Worm (Caenorhabditis elegans): ENCODE measurements around the gene hmp-1.

DNA sequence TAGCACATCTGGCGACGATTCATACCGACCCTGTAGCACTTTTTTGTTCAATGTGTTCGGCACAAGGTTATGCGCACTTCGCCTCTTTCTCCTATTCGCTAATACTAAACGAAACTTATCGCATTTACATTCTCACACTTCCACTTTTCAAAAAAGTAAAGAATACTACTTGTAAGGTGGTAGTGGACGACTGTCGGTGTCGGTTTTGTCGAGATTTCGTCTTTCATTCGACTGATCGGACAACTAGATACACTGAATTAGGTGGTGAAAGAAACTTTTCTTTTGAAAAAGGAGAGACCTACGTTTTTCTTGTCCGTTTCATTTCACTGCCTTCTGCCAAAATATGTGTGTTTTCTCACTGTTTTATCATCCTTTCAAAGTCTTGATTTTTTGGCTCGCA lies 51.9 kb downstream of the hmp-1 start:
- TF ChIP-seq lin-11 (tag; optimal IDR thresholded peaks at IDR 0.05), result no peak
- TF ChIP-seq ceh-45 (GFP tag; IDR thresholded peaks at IDR 0.05), result no peak
- TF ChIP-seq nfya-1 (tag; optimal IDR thresholded peaks at IDR 0.05), result no peak
- no peak for TF ChIP-seq fkh-10 (GFP tag; optimal IDR thresholded peaks at IDR 0.05)
- TF ChIP-seq pha-2 (tag; optimal IDR thresholded peaks at IDR 0.05), result no peak

Data from whole organism, late embryonic.